Worm (Caenorhabditis elegans) whole organism, dauer: ENCODE measurements around the gene srd-49.

Experiments
- unc-62 ChIP-seq: sonication (generic microtip); optimal IDR thresholded peaks from 2 replicates; lab custom pipeline; 2017; ENCODE audit warnings: missing biosample characterization, missing genetic modification reagents, missing genetic modification characterization

The srd-49 gene

ce11 chrV:10117465-10117864 is 23.0 kb downstream of the srd-49 start, which contains the start of gene C08B6.5:
TSS of gene C08B6.5 (plus strand) at chrV:10117765.
- no peak for TF ChIP-seq unc-62 (GFP tag; lab: Kevin White, UChicago)

ce11 chrV:10120898-10121297 is 26.4 kb downstream of the srd-49 start, which contains the start of gene srxa-18:
TSS of gene srxa-18 (minus strand) at chrV:10120997.
- TF ChIP-seq unc-62 (GFP tag; lab: Kevin White, UChicago) = no peak

- no peak for TF ChIP-seq unc-62 (GFP tag; lab: Kevin White, UChicago)
These were observed 28.2 kb downstream of the srd-49 start, which contains the start of gene srxa-19 for ce11 chrV:10122670-10123069. TSS of gene srxa-19 (minus strand) at chrV:10122770.

- no peak for TF ChIP-seq unc-62 (GFP tag; lab: Kevin White, UChicago)
These were observed 28.9 kb downstream of the srd-49 start, which contains the start of gene C08B6.6 for ce11 chrV:10123324-10123723. TSS of gene C08B6.6 (plus strand) at chrV:10123624.

- no peak for TF ChIP-seq unc-62 (GFP tag; lab: Kevin White, UChicago)
These were observed 30.5 kb downstream of the srd-49 start, which contains the start of gene C08B6.10 for ce11 chrV:10124799-10125548. TSS of gene C08B6.10 (plus strand) at chrV:10125498.

ce11 chrV:10130195-10130594 is 35.7 kb downstream of the srd-49 start, which contains the start of gene aos-1:
TSS of gene aos-1 (minus strand) at chrV:10130295.
- TF ChIP-seq unc-62 (GFP tag; lab: Kevin White, UChicago) = no peak

- no peak for TF ChIP-seq unc-62 (GFP tag; lab: Kevin White, UChicago)
These were observed 38.8 kb downstream of the srd-49 start for ce11 chrV:10133277-10133676.

- no peak for TF ChIP-seq unc-62 (GFP tag; lab: Kevin White, UChicago)
These were observed 39.7 kb downstream of the srd-49 start, which contains the start of the genes C08B6.18, wdr-20 and C08B6.8 for ce11 chrV:10134077-10134693. TSS of gene C08B6.18 (minus strand) at chrV:10134127. TSS of gene wdr-20 (minus strand) at chrV:10134158. TSS of gene C08B6.8 (plus strand) at chrV:10134643.

- TF ChIP-seq unc-62 (GFP tag; lab: Kevin White, UChicago) = no peak
These were observed 51.2 kb downstream of the srd-49 start, which contains the start of gene C51E3.9 for ce11 chrV:10145653-10146052. TSS of gene C51E3.9 (plus strand) at chrV:10145953.
